Fruit fly (Drosophila melanogaster): ENCODE measurements around the gene CG3457.

The CG3457 gene

DNA sequence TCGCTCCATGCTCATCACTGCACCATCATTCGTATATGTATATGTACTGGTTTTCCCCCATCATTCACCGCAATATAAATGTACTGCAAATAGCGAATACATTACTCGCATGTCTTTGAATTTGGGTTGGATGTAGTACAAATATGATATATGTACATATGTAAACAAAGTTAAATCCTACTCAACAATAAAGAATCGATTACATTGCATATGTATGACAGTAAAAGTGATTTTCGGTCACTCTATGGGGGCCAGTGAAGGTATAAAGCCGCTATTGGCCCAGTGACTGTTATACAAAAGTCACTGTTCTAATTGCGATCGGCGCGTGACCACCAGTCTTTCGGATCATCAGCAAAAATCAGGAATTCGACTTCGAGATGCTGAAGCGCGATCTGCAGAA, at the start of gene CG3457:
Gene CG3457 (plus strand): TSS at position 301 of the 400 bp plus-strand sequence.
- TF ChIP-seq cnc (optimal IDR thresholded peaks at IDR 0.05) (no peak), pad (GFP tag; optimal IDR thresholded peaks at IDR 0.05) (peak; percentile 15)

DNA sequence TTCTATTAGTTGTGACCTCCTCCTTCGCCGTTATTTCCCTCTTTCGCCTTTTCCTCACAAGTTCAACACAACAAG, 49.4 kb upstream of the CG3457 start, which contains the start of gene ph-p:
Gene ph-p (minus strand): TSS at position 30 of the 75 bp plus-strand sequence.
- no peak for TF ChIP-seq bab1 (GFP tag; optimal IDR thresholded peaks at IDR 0.05)
- TF ChIP-seq CG14711 (tag; optimal IDR thresholded peaks at IDR 0.05), result no peak
- no peak for TF ChIP-seq CG7045 (GFP tag; optimal IDR thresholded peaks at IDR 0.05)
- no peak for TF ChIP-seq kay (GFP tag; ENCODE audit: borderline replicate concordance)
- TF ChIP-seq tj (GFP tag; optimal IDR thresholded peaks at IDR 0.05), result no peak
- no peak for TF ChIP-seq ovo (GFP tag; optimal IDR thresholded peaks at IDR 0.05)
- TF ChIP-seq Crg-1 (GFP tag; optimal IDR thresholded peaks at IDR 0.05), result no peak
- TF ChIP-seq CG5204 (GFP tag; optimal IDR thresholded peaks at IDR 0.05), result no peak
- no peak for TF ChIP-seq cic (GFP tag; optimal IDR thresholded peaks at IDR 0.05)
- no peak for TF ChIP-seq CG1620 (GFP tag; optimal IDR thresholded peaks at IDR 0.05)
- no peak for TF ChIP-seq Mnt (GFP tag; optimal IDR thresholded peaks at IDR 0.05)
- TF ChIP-seq CG11617 (GFP tag; optimal IDR thresholded peaks at IDR 0.05), result no peak

DNA sequence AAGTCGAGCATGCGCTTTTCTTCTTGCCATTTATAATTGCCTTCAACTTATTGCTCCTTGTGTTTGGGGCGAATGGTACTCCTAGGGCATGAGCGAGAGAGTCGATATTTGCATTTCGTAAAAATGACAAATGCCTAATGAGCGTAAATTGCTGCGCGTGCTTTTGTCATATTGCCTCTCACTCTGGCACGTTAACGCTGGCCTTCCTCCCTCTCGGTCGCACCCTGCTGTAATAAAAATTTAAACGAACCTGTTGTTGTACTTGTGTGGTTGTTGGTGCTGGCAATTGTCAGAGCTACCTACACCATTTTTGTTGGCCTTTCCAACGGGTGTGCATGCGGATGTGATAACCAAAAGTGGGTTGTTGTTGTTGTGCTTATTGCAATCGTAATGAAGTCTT, 49.2 kb upstream of the CG3457 start:
- TF ChIP-seq Hr96 (GFP tag; optimal IDR thresholded peaks at IDR 0.05) (no peak), kay (GFP tag; ENCODE audit: borderline replicate concordance) (peak; percentile 81), ovo (GFP tag; optimal IDR thresholded peaks at IDR 0.05) (no peak), tj (GFP tag; optimal IDR thresholded peaks at IDR 0.05) (peak; percentile 56), CG7101 (tag; optimal IDR thresholded peaks at IDR 0.05) (no peak), Mnt (GFP tag; optimal IDR thresholded peaks at IDR 0.05) (peak; percentile 28), CG12768 (GFP tag; optimal IDR thresholded peaks at IDR 0.05) (no peak), cic (GFP tag; optimal IDR thresholded peaks at IDR 0.05) (no peak), pad (GFP tag; optimal IDR thresholded peaks at IDR 0.05) (no peak), CG11617 (GFP tag; optimal IDR thresholded peaks at IDR 0.05) (no peak), CG5204 (GFP tag; optimal IDR thresholded peaks at IDR 0.05) (no peak), CG14711 (tag; optimal IDR thresholded peaks at IDR 0.05) (no peak)

DNA sequence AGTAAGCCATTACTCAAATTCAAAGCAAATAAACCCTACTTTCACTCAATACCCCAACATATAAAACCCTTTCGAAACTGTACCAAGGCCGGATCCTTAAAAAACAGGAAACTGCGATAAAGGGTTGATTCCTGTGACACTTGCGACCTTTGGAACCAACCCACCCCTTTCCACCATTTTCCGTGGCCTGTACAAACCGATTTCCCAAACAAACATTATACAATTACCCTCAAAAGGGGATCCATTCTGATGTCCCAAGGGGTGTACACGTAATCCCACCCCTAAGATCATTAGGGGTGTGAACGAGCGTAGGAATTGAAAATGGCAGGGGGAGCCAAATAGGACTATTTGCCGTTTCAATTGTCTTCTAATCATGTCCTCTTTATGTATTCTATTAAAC, 48.0 kb upstream of the CG3457 start:
- TF ChIP-seq CG7045 (GFP tag; optimal IDR thresholded peaks at IDR 0.05) (no peak), CG5204 (GFP tag; optimal IDR thresholded peaks at IDR 0.05) (no peak), toe (GFP tag; optimal IDR thresholded peaks at IDR 0.05) (no peak), kay (GFP tag; ENCODE audit: borderline replicate concordance) (no peak), CG7101 (tag; optimal IDR thresholded peaks at IDR 0.05) (no peak), Clk (GFP tag; optimal IDR thresholded peaks at IDR 0.05) (no peak), cnc (optimal IDR thresholded peaks at IDR 0.05) (no peak), CG12768 (GFP tag; optimal IDR thresholded peaks at IDR 0.05) (no peak), CG1620 (GFP tag; optimal IDR thresholded peaks at IDR 0.05) (no peak), Hr96 (GFP tag; optimal IDR thresholded peaks at IDR 0.05) (no peak), Mnt (GFP tag; optimal IDR thresholded peaks at IDR 0.05) (no peak), bab1 (GFP tag; optimal IDR thresholded peaks at IDR 0.05) (no peak), CG11617 (GFP tag; optimal IDR thresholded peaks at IDR 0.05) (no peak), tj (GFP tag; optimal IDR thresholded peaks at IDR 0.05) (no peak), Crg-1 (GFP tag; optimal IDR thresholded peaks at IDR 0.05) (no peak), CG14711 (tag; optimal IDR thresholded peaks at IDR 0.05) (no peak), cic (GFP tag; optimal IDR thresholded peaks at IDR 0.05) (no peak), ovo (GFP tag; optimal IDR thresholded peaks at IDR 0.05) (no peak), pad (GFP tag; optimal IDR thresholded peaks at IDR 0.05) (no peak), CG33017 (tag; optimal IDR thresholded peaks at IDR 0.05) (no peak)

DNA sequence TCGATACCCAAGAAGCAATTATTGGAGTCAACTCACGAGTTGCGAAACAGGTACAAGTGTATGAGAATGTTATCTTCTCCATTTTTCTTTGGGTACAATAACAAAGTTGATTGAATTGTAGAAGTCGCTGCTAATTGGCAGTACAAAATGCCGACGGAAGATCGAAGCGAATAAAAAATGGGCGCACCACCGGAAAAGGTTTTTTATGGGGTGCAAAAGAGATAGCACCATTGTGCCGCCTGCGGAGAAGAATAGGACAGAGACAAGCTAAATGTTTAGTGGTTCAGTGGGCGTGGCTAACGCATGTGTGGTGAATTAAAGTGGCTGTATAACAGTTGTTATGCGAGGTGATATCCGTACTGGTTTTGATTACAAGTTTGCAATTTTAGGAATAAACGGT, 47.1 kb upstream of the CG3457 start:
- TF ChIP-seq tj (GFP tag; optimal IDR thresholded peaks at IDR 0.05) (no peak), toe (GFP tag; optimal IDR thresholded peaks at IDR 0.05) (no peak), pad (GFP tag; optimal IDR thresholded peaks at IDR 0.05) (peak; percentile 61), CG7045 (GFP tag; optimal IDR thresholded peaks at IDR 0.05) (no peak), cic (GFP tag; optimal IDR thresholded peaks at IDR 0.05) (no peak)

DNA sequence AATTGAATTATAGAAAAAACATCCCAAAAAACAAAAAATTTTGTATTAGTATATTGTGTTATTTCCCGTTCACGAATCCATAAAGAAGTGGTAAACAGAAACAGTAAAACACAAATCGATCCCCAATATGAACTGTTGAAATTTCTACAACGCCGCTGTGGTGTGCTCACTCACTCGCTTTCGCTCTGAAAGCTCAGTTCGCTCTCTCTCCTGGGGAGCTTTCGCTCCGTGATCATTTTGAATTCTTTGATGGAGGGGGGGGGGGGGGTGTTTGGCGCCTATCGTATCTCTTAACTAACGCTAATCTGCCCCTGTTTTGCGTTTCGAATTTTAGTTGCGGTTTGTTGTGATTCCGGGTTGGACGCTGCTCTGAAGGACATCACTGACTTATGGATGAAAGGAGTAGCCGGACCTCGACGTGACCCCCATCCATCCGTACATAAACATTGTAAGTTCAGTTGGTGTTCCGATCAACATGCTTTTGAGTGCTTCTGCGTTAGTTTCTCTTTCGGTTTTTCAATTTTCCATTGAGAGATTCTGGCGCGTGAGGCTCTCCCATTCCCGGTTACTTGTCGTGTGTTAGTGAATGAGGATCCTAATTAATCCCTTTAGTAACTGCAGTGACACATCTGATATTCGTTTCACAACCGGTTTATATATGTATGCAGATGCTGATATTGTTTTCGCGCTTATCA, 46.3 kb upstream of the CG3457 start, which contains the start of gene D2hgdh:
Gene D2hgdh (plus strand): TSS at position 331 of the 695 bp plus-strand sequence.
- TF ChIP-seq tj (GFP tag; optimal IDR thresholded peaks at IDR 0.05) (no peak), CG5204 (GFP tag; optimal IDR thresholded peaks at IDR 0.05) (no peak), pad (GFP tag; optimal IDR thresholded peaks at IDR 0.05) (peak; percentile 62), CG11617 (GFP tag; optimal IDR thresholded peaks at IDR 0.05) (no peak), CG7045 (GFP tag; optimal IDR thresholded peaks at IDR 0.05) (no peak), cnc (optimal IDR thresholded peaks at IDR 0.05) (no peak), ovo (GFP tag; optimal IDR thresholded peaks at IDR 0.05) (peak; percentile 37), kay (GFP tag; ENCODE audit: borderline replicate concordance) (no peak), Mnt (GFP tag; optimal IDR thresholded peaks at IDR 0.05) (no peak), Clk (GFP tag; optimal IDR thresholded peaks at IDR 0.05) (no peak), Hr96 (GFP tag; optimal IDR thresholded peaks at IDR 0.05) (no peak), CG33017 (tag; optimal IDR thresholded peaks at IDR 0.05) (peak; percentile 18), CG14711 (tag; optimal IDR thresholded peaks at IDR 0.05) (peak; percentile 21), cic (GFP tag; optimal IDR thresholded peaks at IDR 0.05) (peak; percentile 88), toe (GFP tag; optimal IDR thresholded peaks at IDR 0.05) (no peak), Crg-1 (GFP tag; optimal IDR thresholded peaks at IDR 0.05) (no peak), CG1620 (GFP tag; optimal IDR thresholded peaks at IDR 0.05) (no peak), CG12768 (GFP tag; optimal IDR thresholded peaks at IDR 0.05) (no peak), CG7101 (tag; optimal IDR thresholded peaks at IDR 0.05) (peak; percentile 65), bab1 (GFP tag; optimal IDR thresholded peaks at IDR 0.05) (no peak)

DNA sequence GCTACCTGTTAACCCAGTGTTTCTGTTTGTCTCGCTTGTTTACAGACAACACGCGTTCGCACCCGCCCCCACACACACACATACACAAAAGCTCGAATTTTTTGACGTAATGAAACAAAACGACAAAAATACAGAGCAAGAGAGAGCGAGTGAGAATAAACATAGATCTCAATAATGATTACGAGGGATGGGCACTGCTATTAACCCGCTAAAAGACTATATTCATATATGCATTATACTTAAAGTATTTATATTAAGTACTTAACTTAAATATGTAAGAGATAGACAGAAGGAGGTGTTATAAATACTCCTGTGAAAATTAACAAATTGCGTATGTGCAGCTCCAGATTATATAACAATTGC, 45.8 kb upstream of the CG3457 start:
- peak; percentile 62 for TF ChIP-seq CG14711 (tag; optimal IDR thresholded peaks at IDR 0.05)
- peak; percentile 25 for TF ChIP-seq cic (GFP tag; optimal IDR thresholded peaks at IDR 0.05)
- TF ChIP-seq bab1 (GFP tag; optimal IDR thresholded peaks at IDR 0.05), result no peak
- TF ChIP-seq CG33017 (tag; optimal IDR thresholded peaks at IDR 0.05), result peak; percentile 31
- peak; percentile 63 for TF ChIP-seq CG1620 (GFP tag; optimal IDR thresholded peaks at IDR 0.05)
- TF ChIP-seq pad (GFP tag; optimal IDR thresholded peaks at IDR 0.05), result no peak
- TF ChIP-seq ovo (GFP tag; optimal IDR thresholded peaks at IDR 0.05), result no peak
- peak; percentile 41 for TF ChIP-seq kay (GFP tag; ENCODE audit: borderline replicate concordance)
- TF ChIP-seq CG7101 (tag; optimal IDR thresholded peaks at IDR 0.05), result peak; percentile 80
- peak; percentile 49 for TF ChIP-seq Crg-1 (GFP tag; optimal IDR thresholded peaks at IDR 0.05)
- TF ChIP-seq CG5204 (GFP tag; optimal IDR thresholded peaks at IDR 0.05), result peak; percentile 11
- TF ChIP-seq toe (GFP tag; optimal IDR thresholded peaks at IDR 0.05), result peak; percentile 10
- TF ChIP-seq Hr96 (GFP tag; optimal IDR thresholded peaks at IDR 0.05), result peak; percentile 14
- TF ChIP-seq CG11617 (GFP tag; optimal IDR thresholded peaks at IDR 0.05), result peak; percentile 63
- TF ChIP-seq cnc (optimal IDR thresholded peaks at IDR 0.05), result no peak
- TF ChIP-seq tj (GFP tag; optimal IDR thresholded peaks at IDR 0.05), result peak; percentile 22
- no peak for TF ChIP-seq Clk (GFP tag; optimal IDR thresholded peaks at IDR 0.05)
- TF ChIP-seq CG7045 (GFP tag; optimal IDR thresholded peaks at IDR 0.05), result peak; percentile 15
- peak; percentile 90 for TF ChIP-seq Mnt (GFP tag; optimal IDR thresholded peaks at IDR 0.05)
- TF ChIP-seq CG12768 (GFP tag; optimal IDR thresholded peaks at IDR 0.05), result peak; percentile 35

All from whole organism, adult.